Worm (Caenorhabditis elegans) whole organism, L2 larva: ENCODE results near the gene inx-6.

Experiments
- ama-1 ChIP-seq: fragments of 150-350 bp; optimal IDR thresholded peaks from 2 replicates; lab custom pipeline; 2018; ENCODE audit warnings: inconsistent platforms
- ceh-16 ChIP-seq: fragments of 150-350 bp; optimal IDR thresholded peaks from 2 replicates; lab custom pipeline; 2014; ENCODE audit warnings: missing biosample characterization, missing genetic modification characterization
- elt-3 ChIP-seq: sonication (generic microtip); optimal IDR thresholded peaks from 2 replicates; lab custom pipeline; 2017; ENCODE audit warnings: missing biosample characterization, missing genetic modification characterization
- lin-13 ChIP-seq: fragments of 150-350 bp; optimal IDR thresholded peaks from 2 replicates; lab custom pipeline; 2014; ENCODE audit warnings: missing biosample characterization, missing genetic modification reagents, missing genetic modification characterization
- nhr-11 ChIP-seq: fragments of 150-350 bp; optimal IDR thresholded peaks from 2 replicates; lab custom pipeline; 2014; ENCODE audit warnings: missing biosample characterization, missing genetic modification characterization
- nhr-237 ChIP-seq: fragments of 150-350 bp; optimal IDR thresholded peaks from 2 replicates; lab custom pipeline; 2014; ENCODE audit warnings: missing biosample characterization, missing genetic modification characterization
- ztf-11 ChIP-seq: sonication (generic microtip); optimal IDR thresholded peaks from 2 replicates; lab custom pipeline; 2017; ENCODE audit warnings: missing biosample characterization, missing genetic modification characterization

DNA sequence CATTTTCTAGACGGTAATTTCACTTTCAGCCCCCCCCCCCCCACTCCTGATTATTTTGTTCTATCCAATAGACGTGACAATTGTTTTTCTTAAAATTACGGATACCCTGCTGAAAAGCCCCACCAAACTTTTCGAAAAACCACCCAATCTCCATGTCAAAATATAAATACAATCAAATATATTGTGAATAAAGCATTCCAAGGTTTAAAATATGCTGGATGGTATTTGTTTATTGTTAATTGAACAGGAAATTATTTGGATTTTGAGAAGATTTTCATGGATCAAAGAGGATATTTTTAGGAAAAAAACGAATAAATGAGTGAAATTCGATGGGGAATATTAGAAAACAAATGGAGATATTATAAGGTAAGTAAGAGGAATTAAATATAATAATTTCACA is 42.6 kb upstream of the inx-6 start, which contains the start of gene C27D8.4:
- TF ChIP-seq ztf-11: no peak
- TF ChIP-seq ceh-16 (tag; lab: Kevin White, UChicago): no peak
- TF ChIP-seq nhr-237: no peak
- TF ChIP-seq elt-3 (tag; lab: Kevin White, UChicago): no peak
- TF ChIP-seq ama-1 (lab: Kevin White, UChicago): no peak
- TF ChIP-seq lin-13 (GFP tag; lab: Kevin White, UChicago): no peak
- TF ChIP-seq nhr-11 (tag; lab: Kevin White, UChicago): no peak
